Worm (Caenorhabditis elegans) whole organism, dauer: ENCODE data around the gene F25B4.7.

Experiments used
- unc-62 ChIP-seq: sonication (generic microtip); optimal IDR thresholded peaks from 2 replicates; lab custom pipeline; 2017; ENCODE audit warnings: missing biosample characterization, missing genetic modification reagents, missing genetic modification characterization

Gene F25B4.7

DNA sequence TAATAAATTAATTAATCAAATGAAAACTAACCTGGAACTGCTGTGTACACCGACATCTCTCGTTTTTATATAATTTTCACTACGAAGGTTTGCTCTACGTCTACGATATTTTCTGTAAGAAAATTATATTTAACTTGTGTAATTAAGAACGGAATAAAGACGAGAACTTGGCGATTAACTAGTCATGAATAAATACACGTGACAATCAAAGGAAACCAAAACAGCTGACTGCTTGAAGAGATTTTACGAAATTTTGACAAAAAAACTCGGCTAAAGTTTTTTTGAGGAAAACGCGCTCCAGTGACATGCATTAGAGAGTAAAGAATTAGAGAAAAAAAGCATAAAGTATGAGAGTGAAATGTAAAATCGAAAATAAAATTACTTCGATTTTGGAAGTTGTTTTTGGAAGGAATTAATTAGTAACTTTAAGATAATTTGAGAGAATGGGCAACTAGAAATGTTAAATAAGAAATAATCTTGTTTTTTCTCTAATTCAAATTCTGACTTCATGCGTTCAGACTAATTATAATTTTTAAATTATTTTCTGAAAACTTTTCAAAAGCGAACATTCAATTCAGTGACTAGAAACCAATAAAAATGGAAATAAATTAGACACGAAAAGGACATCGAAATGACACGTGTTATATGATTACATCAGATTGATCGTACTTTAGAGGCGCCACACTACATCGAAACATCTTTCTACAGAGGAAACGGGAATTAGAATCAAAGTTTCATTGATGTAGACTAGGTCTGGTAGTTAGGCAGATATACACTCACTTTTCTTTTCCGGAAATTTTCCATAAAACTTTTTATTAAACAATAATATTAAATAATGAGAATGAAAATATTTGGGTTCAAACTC lies at the start of gene F25B4.7:
TSS of gene F25B4.7 (minus strand) at position 112 of the 865 bp plus-strand sequence.
- no peak for TF ChIP-seq unc-62 (GFP tag; lab: Kevin White, UChicago)

DNA sequence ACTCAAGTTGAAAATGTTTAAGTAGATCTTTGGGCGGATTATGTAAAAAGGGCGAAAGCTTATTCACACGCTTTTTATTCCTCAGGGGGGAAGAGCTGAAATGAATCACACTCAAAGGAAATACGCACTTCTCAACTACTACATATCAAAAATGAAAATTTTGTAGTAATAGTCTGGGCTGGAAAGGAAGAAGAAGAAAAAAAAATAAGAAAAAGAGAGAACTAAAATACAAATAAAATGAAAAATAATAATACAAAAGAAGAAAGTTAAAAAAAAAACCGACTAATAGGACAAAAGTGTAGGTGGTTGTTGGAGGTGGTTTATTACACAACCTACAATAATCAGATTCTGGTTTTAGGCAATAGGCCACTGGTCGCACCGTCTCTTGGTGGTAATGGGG lies 49.0 kb upstream of the F25B4.7 start, which contains the start of gene K09H11.6:
TSS of gene K09H11.6 (minus strand) at position 101 of the 400 bp plus-strand sequence.
- TF ChIP-seq unc-62 (GFP tag; lab: Kevin White, UChicago), result no peak

DNA sequence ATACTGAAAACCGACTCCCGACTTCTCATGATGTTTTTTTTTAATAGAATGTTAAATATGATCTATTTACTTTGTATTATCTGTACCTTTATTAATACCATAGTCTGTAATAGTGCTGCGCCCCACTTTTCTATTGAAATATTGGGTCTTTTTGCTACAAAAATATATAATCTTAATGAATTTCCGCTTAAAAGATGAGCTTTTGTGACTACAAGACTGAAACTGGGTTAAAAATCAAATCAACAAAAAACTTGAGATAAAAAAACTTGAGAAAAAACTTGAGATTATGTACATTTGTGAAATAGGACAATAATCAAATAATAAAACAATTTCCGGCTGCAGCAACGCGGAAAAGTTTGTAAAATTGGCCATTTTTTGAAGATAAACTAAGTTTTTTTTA lies 43.8 kb upstream of the F25B4.7 start, which contains the start of gene K09H11.15:
TSS of gene K09H11.15 (minus strand) at position 101 of the 400 bp plus-strand sequence.
- no peak for TF ChIP-seq unc-62 (GFP tag; lab: Kevin White, UChicago)

DNA sequence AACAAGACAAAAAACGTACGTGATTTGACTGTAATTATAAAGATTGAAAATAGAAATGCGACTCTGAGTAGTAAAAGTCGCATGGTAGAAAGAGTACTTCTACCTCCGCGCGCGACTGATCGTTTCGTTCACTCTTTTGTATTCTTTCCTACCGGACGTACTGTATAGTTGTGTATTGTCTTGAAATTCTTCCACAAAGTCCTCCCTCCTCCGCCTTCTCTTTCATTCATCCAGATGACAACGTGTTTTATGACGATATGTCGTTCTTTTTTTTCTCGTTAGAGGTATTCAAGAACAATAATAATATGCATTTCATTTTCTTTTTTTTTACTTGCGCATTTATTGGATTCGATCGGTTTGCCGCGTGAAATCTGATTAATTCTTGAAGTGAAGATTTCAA lies 39.4 kb upstream of the F25B4.7 start, which contains the start of gene K09H11.4:
TSS of gene K09H11.4 (minus strand) at position 101 of the 400 bp plus-strand sequence.
- no peak for TF ChIP-seq unc-62 (GFP tag; lab: Kevin White, UChicago)

DNA sequence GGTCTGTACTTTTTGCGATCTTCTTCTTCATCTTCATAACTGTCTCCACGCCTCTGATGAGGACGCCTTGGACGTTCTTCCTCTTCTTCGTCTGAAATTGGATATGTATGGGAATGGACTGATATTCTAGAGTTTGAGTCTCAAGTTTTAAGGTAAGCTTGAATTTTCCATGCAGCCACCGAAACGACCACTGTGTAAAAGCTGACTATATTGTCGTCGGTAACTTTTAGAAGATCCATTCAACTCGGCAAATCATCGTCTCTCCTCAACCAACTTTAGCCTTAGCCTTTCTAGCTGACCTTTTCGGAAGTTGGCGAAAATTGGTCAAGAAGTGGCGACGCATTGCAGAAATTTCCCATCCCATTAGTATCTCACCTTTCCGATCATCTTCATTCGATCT lies 37.4 kb upstream of the F25B4.7 start:
- no peak for TF ChIP-seq unc-62 (GFP tag; lab: Kevin White, UChicago)

DNA sequence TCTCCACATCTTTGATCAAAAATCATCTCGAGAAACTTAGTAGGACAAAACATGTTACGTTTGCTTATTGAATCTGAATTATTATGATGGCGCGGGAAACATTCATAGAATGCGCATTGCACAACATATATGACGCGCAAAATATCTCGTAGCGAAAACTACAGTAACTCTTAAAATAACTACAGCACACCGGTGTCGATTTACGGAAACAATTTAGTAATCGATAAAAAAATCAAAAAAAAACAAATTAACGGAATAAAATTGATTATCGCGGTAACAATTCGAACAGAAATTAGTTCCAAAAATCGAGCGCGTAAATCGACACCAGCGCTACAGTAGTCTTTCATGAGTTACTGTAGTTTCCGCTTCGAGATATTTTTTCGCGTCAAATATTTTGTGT lies 35.1 kb upstream of the F25B4.7 start:
- TF ChIP-seq unc-62 (GFP tag; lab: Kevin White, UChicago), result no peak

DNA sequence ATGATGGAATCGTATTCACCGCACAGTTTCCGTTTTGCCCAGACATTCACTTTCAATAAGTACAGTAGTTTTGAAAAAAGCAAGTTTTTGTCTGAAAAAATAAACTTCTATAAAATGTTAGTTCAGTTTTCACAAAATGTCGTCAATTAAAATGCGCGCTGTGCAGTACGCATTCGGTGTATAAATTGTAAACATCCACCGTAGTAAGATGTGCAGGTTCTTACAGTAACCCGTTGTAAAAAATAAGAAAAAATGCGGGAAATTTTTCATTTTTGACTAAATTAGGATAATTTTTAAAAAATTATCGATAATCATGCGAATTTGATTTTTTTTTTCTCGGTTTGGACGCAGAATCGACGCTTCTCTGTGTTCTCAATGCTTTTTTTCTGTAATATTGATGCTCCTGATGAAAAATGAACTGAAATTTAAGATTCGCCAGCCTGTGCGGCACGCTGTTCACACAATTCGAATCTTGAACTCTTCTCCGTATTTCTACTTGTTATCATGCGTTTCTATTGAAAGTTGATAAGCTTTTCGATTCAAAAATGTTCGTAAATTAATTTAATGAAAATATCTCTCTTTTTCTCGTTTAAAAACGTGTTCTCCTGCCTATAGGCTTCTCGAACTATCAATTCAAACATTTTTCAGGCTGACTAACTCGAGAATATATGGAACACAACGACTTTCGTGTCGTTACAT lies 30.4 kb upstream of the F25B4.7 start, which contains the start of gene rga-3:
TSS of gene rga-3 (plus strand) at position 649 of the 699 bp plus-strand sequence.
- no peak for TF ChIP-seq unc-62 (GFP tag; lab: Kevin White, UChicago)

DNA sequence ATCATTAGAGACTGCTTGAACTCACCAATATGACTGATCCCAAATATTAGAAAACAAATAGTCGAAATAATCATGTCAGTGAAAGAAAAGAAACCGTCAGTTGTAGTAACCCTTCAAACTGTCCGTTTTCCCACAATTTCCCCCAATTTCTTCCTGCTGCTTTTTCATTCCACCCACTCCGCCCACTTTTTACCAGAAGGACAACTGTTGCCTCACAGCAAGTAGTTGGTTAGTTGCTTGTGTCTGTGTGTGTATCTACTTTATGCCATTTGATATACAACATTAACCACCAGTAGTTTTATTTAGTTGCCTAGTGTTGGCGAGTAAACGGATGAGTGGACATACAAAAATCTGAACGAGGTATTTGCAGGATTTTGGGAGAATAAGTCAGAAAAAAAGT lies 29.5 kb upstream of the F25B4.7 start, which contains the start of gene K09H11.9:
TSS of gene K09H11.9 (minus strand) at position 101 of the 400 bp plus-strand sequence.
- TF ChIP-seq unc-62 (GFP tag; lab: Kevin White, UChicago), result no peak

DNA sequence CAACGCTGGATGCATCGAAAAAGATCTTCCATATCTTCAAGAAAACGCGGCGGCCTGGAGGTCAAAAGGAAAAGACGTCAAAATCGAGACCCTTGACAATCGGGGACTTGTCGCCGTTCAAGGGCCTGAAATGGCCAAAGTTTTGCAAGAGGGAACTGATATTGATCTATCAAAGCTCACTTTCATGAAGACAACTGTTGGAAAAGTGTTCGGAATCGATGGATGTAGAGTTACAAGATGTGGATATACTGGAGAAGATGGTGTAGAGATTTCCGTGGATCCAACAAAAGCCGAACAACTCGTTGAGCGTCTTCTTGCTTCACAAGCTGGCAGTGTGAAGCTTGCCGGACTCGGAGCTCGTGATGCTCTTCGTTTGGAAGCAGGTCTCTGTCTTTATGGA lies 26.5 kb upstream of the F25B4.7 start:
- no peak for TF ChIP-seq unc-62 (GFP tag; lab: Kevin White, UChicago)

DNA sequence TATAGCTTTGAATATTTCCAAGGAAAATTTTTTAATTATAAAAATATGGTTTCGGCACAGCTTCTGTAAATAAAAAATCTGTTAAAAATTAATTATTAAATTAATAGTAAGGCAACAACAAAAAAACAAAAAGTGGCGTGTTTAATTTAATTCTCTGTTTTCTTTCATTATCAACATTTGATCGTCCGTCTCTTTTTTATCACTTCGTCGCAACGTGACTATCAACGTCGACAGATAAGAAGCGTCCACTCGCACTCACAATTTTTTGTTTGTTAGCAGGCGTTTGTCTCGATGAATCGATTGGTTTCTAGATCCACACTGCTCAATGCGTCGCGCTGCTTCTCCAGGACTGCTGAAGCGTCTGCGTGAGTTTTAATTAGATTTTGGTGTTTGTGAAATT lies 25.6 kb upstream of the F25B4.7 start, which contains the start of gene gcst-1:
TSS of gene gcst-1 (plus strand) at position 277 of the 400 bp plus-strand sequence.
- TF ChIP-seq unc-62 (GFP tag; lab: Kevin White, UChicago), result no peak

DNA sequence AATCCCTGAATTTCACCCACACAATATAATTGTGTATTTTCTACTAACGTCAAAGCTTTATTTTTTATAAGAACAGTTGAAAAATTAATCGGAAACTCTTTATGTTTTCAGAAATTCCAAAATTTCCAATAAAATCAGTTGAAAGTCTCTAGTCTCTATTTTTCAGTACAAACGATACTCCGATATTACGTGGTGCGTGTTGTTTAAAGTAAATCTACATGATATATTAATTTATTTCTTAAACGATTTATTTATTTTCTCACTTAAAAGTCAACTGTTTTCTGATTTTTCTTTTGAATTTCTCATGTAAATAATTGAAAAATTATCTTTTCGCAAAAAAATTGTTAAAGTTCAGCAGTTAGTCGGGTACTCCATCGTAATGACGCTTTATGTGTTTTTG lies 25.2 kb upstream of the F25B4.7 start:
- no peak for TF ChIP-seq unc-62 (GFP tag; lab: Kevin White, UChicago)

DNA sequence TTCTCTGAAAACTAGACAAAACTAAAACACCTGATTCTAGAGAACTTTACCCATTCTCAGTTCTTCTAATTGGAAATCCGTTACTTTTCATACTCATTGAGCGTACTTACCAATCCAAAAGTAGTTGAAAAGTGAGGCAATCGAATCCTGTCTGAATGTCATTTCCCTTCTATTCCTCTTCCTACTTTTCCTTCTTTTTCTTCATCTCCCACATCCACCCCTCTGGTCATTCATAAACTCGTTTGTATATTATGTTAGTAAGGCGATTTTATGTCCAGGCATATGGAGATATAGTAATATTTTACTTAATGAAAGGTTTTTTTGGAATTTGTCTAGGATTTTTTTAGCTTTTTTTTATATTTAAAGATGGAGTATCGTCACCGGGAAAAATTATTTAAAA lies 21.3 kb upstream of the F25B4.7 start:
- TF ChIP-seq unc-62 (GFP tag; lab: Kevin White, UChicago), result no peak

DNA sequence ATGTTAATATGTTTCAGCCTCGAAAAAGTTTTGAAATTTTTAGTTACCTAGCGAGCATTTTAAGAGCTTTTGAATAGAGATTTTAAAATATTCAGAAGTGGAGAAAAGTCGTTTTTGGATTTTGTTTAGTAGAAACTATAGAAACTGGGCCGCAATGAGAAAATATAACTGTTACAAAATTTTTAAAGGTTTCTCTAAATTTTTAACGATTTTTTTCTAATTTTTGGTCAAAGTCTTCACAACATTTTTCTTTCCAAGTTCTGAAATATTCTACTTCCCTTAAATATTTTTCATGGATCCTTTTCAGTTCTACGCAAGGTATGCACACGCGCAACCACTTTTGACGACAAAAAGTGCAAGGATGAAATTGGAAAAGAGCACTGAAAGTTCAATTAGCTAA lies 18.5 kb upstream of the F25B4.7 start, which contains the start of gene peli-1:
TSS of gene peli-1 (plus strand) at position 301 of the 400 bp plus-strand sequence.
- TF ChIP-seq unc-62 (GFP tag; lab: Kevin White, UChicago), result no peak

DNA sequence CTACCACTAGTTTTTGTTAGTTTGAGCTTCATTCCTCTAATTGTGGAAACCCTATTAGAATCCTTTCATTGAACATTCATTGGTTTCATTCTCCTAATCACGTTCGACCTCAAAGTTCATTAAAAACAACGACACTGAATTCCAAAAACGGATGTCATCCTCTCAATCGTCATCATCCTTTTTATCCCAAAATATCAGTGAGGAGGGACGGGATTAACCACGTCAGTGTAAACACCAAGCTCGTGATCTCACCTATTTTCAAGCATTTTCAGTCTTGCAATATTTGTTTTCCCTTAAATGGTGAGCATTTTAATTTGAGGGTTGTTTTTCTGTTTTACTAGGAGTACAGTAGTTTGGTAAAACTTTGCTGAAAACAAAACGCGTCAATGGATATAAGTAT lies 17.4 kb upstream of the F25B4.7 start:
- no peak for TF ChIP-seq unc-62 (GFP tag; lab: Kevin White, UChicago)

DNA sequence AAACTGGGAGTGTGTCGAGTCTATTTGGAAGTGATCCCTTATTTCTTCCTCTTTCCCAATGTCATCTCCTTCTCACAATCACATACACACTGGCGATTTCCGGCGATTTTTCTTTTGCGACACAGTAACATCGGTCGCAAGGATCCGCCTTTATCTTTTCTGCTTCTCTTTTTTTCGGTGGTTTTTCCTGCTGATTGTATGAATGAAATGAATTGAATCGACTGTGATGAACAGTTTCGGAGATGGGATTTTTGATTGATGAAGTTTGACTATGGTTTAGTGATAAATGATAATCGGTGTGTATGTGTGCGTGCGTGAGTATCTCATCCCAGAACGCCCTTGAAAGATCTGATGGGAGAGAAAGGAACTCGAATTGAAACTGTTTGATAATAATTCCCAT lies 14.1 kb upstream of the F25B4.7 start:
- no peak for TF ChIP-seq unc-62 (GFP tag; lab: Kevin White, UChicago)
